Worm (Caenorhabditis elegans) whole organism, mixed stage, embryonic: Measurements from ENCODE around the gene F59A7.11.

Experiments used
- elt-3 ChIP-seq: fragments of 150-350 bp; optimal IDR thresholded peaks from 2 replicates; lab custom pipeline; 2014; ENCODE audit warnings: missing biosample characterization, missing genetic modification characterization
- lin-13 ChIP-seq: fragments of 150-350 bp; optimal IDR thresholded peaks from 2 replicates; lab custom pipeline; 2014; ENCODE audit warnings: missing biosample characterization, missing genetic modification characterization
- nhr-237 ChIP-seq: fragments of 150-350 bp; optimal IDR thresholded peaks from 2 replicates; lab custom pipeline; 2014; ENCODE audit warnings: missing biosample characterization, missing genetic modification characterization
- sptf-1 ChIP-seq: sonication (generic microtip); optimal IDR thresholded peaks from 2 replicates; lab custom pipeline; 2017; ENCODE audit warnings: mild to moderate bottlenecking, missing genetic modification characterization, moderate library complexity, missing compliant biosample characterization
- unc-120 ChIP-seq: sonication (generic microtip); optimal IDR thresholded peaks from 2 replicates; lab custom pipeline; 2017; ENCODE audit warnings: missing genetic modification characterization, missing compliant biosample characterization; ENCODE audit not compliant: poor library complexity, severe bottlenecking

DNA sequence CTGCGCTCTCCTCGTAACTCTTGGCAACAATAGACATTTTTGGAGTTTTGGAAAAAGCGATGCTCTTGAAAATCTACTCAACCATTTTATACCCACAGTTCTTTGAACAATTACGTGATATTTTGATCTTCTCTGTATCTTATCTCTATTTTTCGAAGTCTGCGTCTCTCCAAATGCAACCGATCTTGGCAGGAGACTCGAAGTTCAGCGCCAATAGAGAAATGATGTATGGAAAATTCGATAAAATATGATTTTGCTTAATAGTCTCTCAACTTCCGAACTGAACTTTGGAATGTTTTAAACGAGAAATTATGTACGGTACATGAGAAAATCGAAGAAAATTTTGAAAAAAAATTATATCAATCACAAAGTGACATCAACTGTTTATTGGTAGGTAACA lies 36.4 kb upstream of the F59A7.11 start, which contains the start of gene comt-4:
- no peak for TF ChIP-seq sptf-1
- no peak for TF ChIP-seq elt-3 (tag; lab: Kevin White, UChicago)
- TF ChIP-seq unc-120 (tag; lab: Kevin White, UChicago) = no peak
- TF ChIP-seq lin-13 (tag; lab: Kevin White, UChicago) = no peak
- no peak for TF ChIP-seq nhr-237 (tag; lab: Kevin White, UChicago)
